Worm (Caenorhabditis elegans) whole organism, L3 larva: ENCODE measurements around the gene C04H5.7.

Source experiments
- aly-2 ChIP-seq: fragments of 150-350 bp; optimal IDR thresholded peaks from 2 replicates; lab custom pipeline; 2014; ENCODE audit warnings: missing biosample characterization, missing genetic modification characterization
- ama-1 ChIP-seq: fragments of 150-350 bp; optimal IDR thresholded peaks from 2 replicates; lab custom pipeline; 2018
- ceh-28 ChIP-seq: fragments of 150-350 bp; optimal IDR thresholded peaks from 2 replicates; lab custom pipeline; 2014; ENCODE audit warnings: missing biosample characterization, missing genetic modification reagents, missing genetic modification characterization
- ceh-82 ChIP-seq: fragments of 150-350 bp; optimal IDR thresholded peaks from 2 replicates; lab custom pipeline; 2014; ENCODE audit warnings: missing biosample characterization, missing genetic modification characterization
- ceh-9 ChIP-seq: sonication (generic microtip); optimal IDR thresholded peaks from 2 replicates; lab custom pipeline; 2018; ENCODE audit warnings: missing biosample characterization, missing genetic modification characterization
- daf-12 ChIP-seq: fragments of 150-350 bp; optimal IDR thresholded peaks from 2 replicates; lab custom pipeline; 2014; ENCODE audit warnings: missing biosample characterization, missing genetic modification reagents, missing genetic modification characterization
- elt-1 ChIP-seq: fragments of 150-350 bp; optimal IDR thresholded peaks from 2 replicates; lab custom pipeline; 2014; ENCODE audit warnings: missing biosample characterization, missing genetic modification characterization
- elt-2 ChIP-seq: sonication (generic microtip); optimal IDR thresholded peaks from 2 replicates; lab custom pipeline; 2016; ENCODE audit warnings: missing genetic modification reagents, mild to moderate bottlenecking, missing genetic modification characterization, missing compliant biosample characterization
- elt-3 ChIP-seq, 3 experiments: fragments of 150-350 bp in 1 of 3; sonication (generic microtip) in 2 of 3; optimal IDR thresholded peaks; 2 replicates in 2 of 3; 4 replicates in 1 of 3; lab custom pipeline; 2014 to 2017; ENCODE audit warnings: missing biosample characterization in 3 of 3, missing genetic modification characterization in 3 of 3
- eor-1 ChIP-seq, 2 experiments: fragments of 150-350 bp; optimal IDR thresholded peaks; 2 replicates each; lab custom pipeline; 2014 to 2018; ENCODE audit warnings: missing biosample characterization in 2 of 2, missing genetic modification characterization in 2 of 2
- fos-1 ChIP-seq: fragments of 150-350 bp; optimal IDR thresholded peaks from 2 replicates; lab custom pipeline; 2014; ENCODE audit warnings: missing biosample characterization, missing genetic modification characterization
- hmg-11 ChIP-seq: sonication (generic microtip); optimal IDR thresholded peaks from 2 replicates; lab custom pipeline; 2016; ENCODE audit warnings: missing genetic modification characterization, missing compliant biosample characterization
- jun-1 ChIP-seq: fragments of 150-350 bp; optimal IDR thresholded peaks from 2 replicates; lab custom pipeline; 2014; ENCODE audit warnings: missing biosample characterization, missing genetic modification reagents, missing genetic modification characterization
- lin-15B ChIP-seq: fragments of 150-350 bp; optimal IDR thresholded peaks from 2 replicates; lab custom pipeline; 2014; ENCODE audit warnings: missing biosample characterization, missing genetic modification characterization
- lin-39 ChIP-seq: fragments of 150-350 bp; optimal IDR thresholded peaks from 2 replicates; lab custom pipeline; 2018; ENCODE audit warnings: missing biosample characterization, missing genetic modification reagents, missing genetic modification characterization
- nfya-1 ChIP-seq: sonication (generic microtip); optimal IDR thresholded peaks from 2 replicates; lab custom pipeline; 2017; ENCODE audit warnings: missing genetic modification characterization, mild to moderate bottlenecking, missing compliant biosample characterization, antibody characterized with exemption, moderate library complexity; ENCODE audit not compliant: insufficient read depth
- nhr-11 ChIP-seq: fragments of 150-350 bp; optimal IDR thresholded peaks from 2 replicates; lab custom pipeline; 2014; ENCODE audit warnings: missing biosample characterization, missing genetic modification characterization
- nhr-23 ChIP-seq: fragments of 150-350 bp; optimal IDR thresholded peaks from 2 replicates; lab custom pipeline; 2014; ENCODE audit warnings: missing biosample characterization, missing genetic modification reagents, missing genetic modification characterization
- nhr-237 ChIP-seq: fragments of 150-350 bp; optimal IDR thresholded peaks from 2 replicates; lab custom pipeline; 2014; ENCODE audit warnings: missing biosample characterization, missing genetic modification characterization
- nhr-25 ChIP-seq: sonication (generic microtip); optimal IDR thresholded peaks from 2 replicates; lab custom pipeline; 2017; ENCODE audit warnings: missing biosample characterization, missing genetic modification characterization
- nhr-28 ChIP-seq: fragments of 150-350 bp; optimal IDR thresholded peaks from 2 replicates; lab custom pipeline; 2014; ENCODE audit warnings: missing biosample characterization, missing genetic modification characterization
- nhr-43 ChIP-seq: sonication (generic microtip); optimal IDR thresholded peaks from 2 replicates; lab custom pipeline; 2016; ENCODE audit warnings: mild to moderate bottlenecking, missing genetic modification characterization, missing compliant biosample characterization; ENCODE audit not compliant: poor library complexity, severe bottlenecking
- nhr-67 ChIP-seq: fragments of 150-350 bp; optimal IDR thresholded peaks from 2 replicates; lab custom pipeline; 2014; ENCODE audit warnings: missing biosample characterization, missing genetic modification characterization
- nhr-76 ChIP-seq: fragments of 150-350 bp; sonication (generic microtip); optimal IDR thresholded peaks from 5 replicates; lab custom pipeline; 2014; ENCODE audit warnings: missing biosample characterization, missing genetic modification characterization
- nhr-77 ChIP-seq: fragments of 150-350 bp; optimal IDR thresholded peaks from 2 replicates; lab custom pipeline; 2014; ENCODE audit warnings: missing biosample characterization, missing genetic modification characterization
- pha-4 ChIP-seq: fragments of 150-350 bp; optimal IDR thresholded peaks from 2 replicates; lab custom pipeline; 2014; ENCODE audit warnings: missing biosample characterization, missing genetic modification reagents, missing genetic modification characterization
- pqm-1 ChIP-seq: fragments of 150-350 bp; optimal IDR thresholded peaks from 2 replicates; lab custom pipeline; 2017; ENCODE audit warnings: missing biosample characterization, missing genetic modification characterization, inconsistent platforms
- skn-1 ChIP-seq: fragments of 150-350 bp; optimal IDR thresholded peaks from 2 replicates; lab custom pipeline; 2014; ENCODE audit warnings: missing biosample characterization, missing genetic modification characterization
- snpc-4 ChIP-seq: fragments of 150-350 bp; optimal IDR thresholded peaks from 2 replicates; lab custom pipeline; 2014; ENCODE audit warnings: missing biosample characterization, missing genetic modification characterization
- unc-39 ChIP-seq: sonication (generic microtip); optimal IDR thresholded peaks from 4 replicates; lab custom pipeline; 2017; ENCODE audit warnings: missing biosample characterization, missing genetic modification characterization
- unc-62 ChIP-seq: fragments of 150-350 bp; sonication (generic microtip); optimal IDR thresholded peaks from 4 replicates; lab custom pipeline; 2014; ENCODE audit warnings: missing biosample characterization, missing genetic modification reagents, missing genetic modification characterization
- zag-1 ChIP-seq: fragments of 150-350 bp; optimal IDR thresholded peaks from 2 replicates; lab custom pipeline; 2014; ENCODE audit warnings: missing biosample characterization, missing genetic modification characterization
- ztf-11 ChIP-seq: fragments of 150-350 bp; optimal IDR thresholded peaks from 2 replicates; lab custom pipeline; 2014; ENCODE audit warnings: missing biosample characterization, missing genetic modification characterization

The C04H5.7 gene

DNA sequence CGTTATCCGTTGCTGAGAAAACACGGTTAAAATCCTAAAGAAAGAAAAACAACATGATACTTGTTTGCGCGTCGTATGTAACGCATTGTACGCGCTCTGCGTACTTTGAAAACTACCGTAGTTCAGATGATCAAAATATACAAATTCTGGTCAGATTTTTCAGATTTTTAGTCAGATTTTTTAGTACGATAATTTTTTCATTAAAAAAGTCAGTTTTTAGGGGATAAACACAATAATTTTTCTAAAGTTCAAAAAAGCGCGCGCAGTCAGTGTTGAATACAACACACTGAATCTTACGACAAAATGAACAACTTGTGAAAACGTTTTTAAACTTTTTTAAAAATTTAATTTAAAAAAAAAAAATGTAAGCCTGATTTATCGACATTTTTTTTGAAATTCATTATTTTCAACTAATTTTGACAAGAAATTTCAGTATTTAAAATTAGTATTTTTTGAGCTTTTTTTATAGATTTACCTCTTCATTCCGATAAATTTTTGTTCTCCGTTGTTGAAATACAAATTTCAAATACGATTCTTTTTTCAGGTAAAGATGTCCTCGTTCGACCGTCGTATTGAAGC, 14.0 kb upstream of the C04H5.7 start, which contains the start of gene pot-2:
pot-2 (plus strand) TSS at position 529 of the 579 bp plus-strand sequence.
- TF ChIP-seq nhr-77 (tag; lab: Kevin White, UChicago) (no peak), jun-1 (tag; lab: Kevin White, UChicago) (no peak), nhr-28 (tag; lab: Kevin White, UChicago) (no peak), elt-1 (tag; lab: Kevin White, UChicago) (no peak)

DNA sequence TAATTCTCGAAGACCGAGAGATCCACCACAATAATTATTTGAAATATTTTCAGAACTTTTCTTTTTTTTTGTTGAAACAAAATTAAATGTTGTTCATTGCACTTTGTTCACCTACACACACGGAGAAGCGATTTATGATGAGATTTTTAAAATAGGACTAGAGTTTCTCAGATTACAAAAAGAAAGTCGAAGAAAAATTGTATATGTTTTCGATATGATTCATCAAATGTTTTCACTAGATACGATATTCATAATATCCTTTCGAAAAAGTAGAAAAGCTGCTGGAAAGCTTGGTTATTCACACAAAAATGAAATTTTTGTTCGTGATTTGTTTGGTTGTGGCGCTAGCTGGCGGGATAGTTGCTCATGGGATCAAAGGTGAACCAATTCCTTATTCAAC, 12.7 kb upstream of the C04H5.7 start, which contains the start of gene F57C2.4:
F57C2.4 (plus strand) TSS at position 301 of the 400 bp plus-strand sequence.
- TF ChIP-seq snpc-4 (tag; lab: Kevin White, UChicago) (no peak), daf-12 (tag; lab: Kevin White, UChicago) (no peak), nhr-25 (tag; lab: Kevin White, UChicago) (no peak), pha-4 (tag; lab: Kevin White, UChicago) (no peak), lin-39 (no peak), nfya-1 (no peak)

DNA sequence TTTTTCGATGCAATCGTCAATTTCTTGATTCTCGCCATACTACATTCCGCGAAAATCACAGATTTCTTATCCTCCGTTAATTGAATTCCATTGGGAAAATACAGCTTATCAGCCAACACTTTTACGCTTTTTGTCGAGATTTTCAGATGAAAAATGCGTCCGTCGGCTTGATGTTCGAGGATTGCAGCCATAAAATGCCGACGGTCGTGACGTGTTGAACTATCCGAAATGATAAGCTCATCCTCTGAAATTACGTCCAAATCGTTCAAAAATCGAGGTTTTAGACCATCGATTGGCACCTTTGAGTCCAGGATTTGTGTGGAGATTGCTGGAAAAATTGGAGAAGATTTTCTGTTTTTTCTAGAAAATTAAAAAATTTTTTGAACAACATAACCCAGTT, 10.6 kb upstream of the C04H5.7 start:
- TF ChIP-seq daf-12 (tag; lab: Kevin White, UChicago) = no peak

DNA sequence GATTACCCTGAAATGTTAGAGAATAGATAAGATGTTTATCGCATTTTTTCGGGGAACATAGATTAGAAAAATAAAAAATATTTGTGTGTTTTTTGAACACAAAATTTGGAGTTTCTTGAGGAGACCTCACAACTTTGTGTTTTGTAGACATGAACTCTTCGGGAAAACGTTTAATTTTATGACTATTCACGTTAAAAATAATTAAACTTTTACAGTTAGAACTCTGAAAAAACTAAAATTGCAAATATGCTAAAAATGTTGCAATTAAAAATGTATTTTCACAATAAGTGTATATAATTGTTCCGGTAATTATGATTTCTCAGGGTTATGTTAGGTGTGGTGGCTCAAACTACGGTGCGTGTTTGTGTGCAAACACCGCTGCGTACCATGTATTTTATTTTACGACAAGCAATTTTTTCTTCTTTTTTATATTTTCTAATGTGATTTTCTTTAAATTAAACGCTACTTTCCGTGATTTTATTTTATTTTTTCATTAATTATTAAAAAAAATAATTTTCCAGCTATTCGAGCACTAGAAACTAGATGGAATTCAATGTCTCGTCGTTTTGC, 9.4 kb upstream of the C04H5.7 start, which contains the start of the genes F57C2.5 and spat-1:
F57C2.5 (minus strand) TSS at position 7 of the 570 bp plus-strand sequence.
spat-1 (plus strand) TSS at position 520 of the 570 bp plus-strand sequence.
- TF ChIP-seq pha-4 (tag; lab: Kevin White, UChicago) (peak; percentile 79), nhr-11 (tag; lab: Kevin White, UChicago) (no peak), nhr-23 (tag; lab: Kevin White, UChicago) (peak; percentile 56), lin-15B (tag; lab: Kevin White, UChicago) (peak; percentile 66), eor-1 (tag; optimal IDR thresholded peaks at IDR 0.05; lab: Kevin White, UChicago) (no peak), zag-1 (tag; lab: Kevin White, UChicago) (no peak), nhr-237 (tag; lab: Kevin White, UChicago) (no peak), ceh-9 (no peak), nhr-28 (tag; lab: Kevin White, UChicago) (no peak), pqm-1 (tag; lab: Kevin White, UChicago) (peak; percentile 54), elt-1 (tag; lab: Kevin White, UChicago) (peak; percentile 52), elt-2 (peak; percentile 83), nhr-76 (no peak), nhr-25 (tag; lab: Kevin White, UChicago) (peak; percentile 12), ceh-82 (tag; lab: Kevin White, UChicago) (no peak), unc-39 (no peak), elt-3 (tag; optimal IDR thresholded peaks at IDR 0.05; lab: Kevin White, UChicago) (no peak), daf-12 (tag; lab: Kevin White, UChicago) (no peak), jun-1 (tag; lab: Kevin White, UChicago) (peak; percentile 10), snpc-4 (tag; lab: Kevin White, UChicago) (peak; percentile 22), skn-1 (tag; lab: Kevin White, UChicago) (peak; percentile 46), nfya-1 (peak; percentile 74), lin-39 (no peak), aly-2 (tag; lab: Kevin White, UChicago) (no peak), hmg-11 (tag; lab: Kevin White, UChicago) (peak; percentile 55)

DNA sequence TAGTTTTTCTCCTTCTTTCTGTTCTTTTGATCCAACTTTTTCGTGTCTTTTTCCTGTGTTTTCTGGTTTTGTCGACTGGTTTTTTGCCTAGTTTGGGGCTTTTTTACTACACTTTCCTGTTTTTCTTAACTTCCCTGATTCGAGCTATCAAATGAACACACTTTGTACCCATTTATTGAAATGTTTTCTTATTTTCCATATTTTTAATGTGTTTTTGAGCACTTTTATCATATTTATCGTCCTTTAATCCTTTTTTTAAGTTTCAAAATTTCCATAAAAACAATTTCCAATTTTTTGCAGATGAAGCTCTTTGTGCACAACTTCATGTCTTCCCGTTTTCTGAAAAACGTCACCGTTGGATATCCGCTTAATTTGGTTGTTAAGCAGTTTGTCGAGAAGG, 3.7 kb upstream of the C04H5.7 start, which contains the start of gene C04H5.1:
C04H5.1 (plus strand) TSS at position 301 of the 400 bp plus-strand sequence.
- TF ChIP-seq nhr-237 (tag; lab: Kevin White, UChicago) (no peak), ztf-11 (tag; lab: Kevin White, UChicago) (no peak), daf-12 (tag; lab: Kevin White, UChicago) (no peak), nhr-23 (tag; lab: Kevin White, UChicago) (no peak), elt-3 (tag; optimal IDR thresholded peaks at IDR 0.05; lab: Kevin White, UChicago) (no peak), fos-1 (tag; lab: Kevin White, UChicago) (no peak), ama-1 (lab: Kevin White, UChicago) (no peak), nhr-67 (tag; lab: Kevin White, UChicago) (no peak), ceh-9 (no peak), unc-62 (GFP tag; lab: Kevin White, UChicago) (no peak), nhr-43 (tag; lab: Kevin White, UChicago) (no peak), ceh-28 (no peak), elt-1 (tag; lab: Kevin White, UChicago) (no peak), lin-39 (no peak), nhr-25 (tag; lab: Kevin White, UChicago) (no peak), unc-39 (no peak), nfya-1 (no peak), snpc-4 (tag; lab: Kevin White, UChicago) (no peak)
